Fruit fly (Drosophila melanogaster): ENCODE data around the gene CG31922.

- TF ChIP-seq vri (GFP tag; optimal IDR thresholded peaks at IDR 0.05) (no peak), esn (GFP tag; optimal IDR thresholded peaks at IDR 0.05) (no peak), CG6854 (GFP tag; optimal IDR thresholded peaks at IDR 0.05) (no peak), Lpt (GFP tag; optimal IDR thresholded peaks at IDR 0.05) (no peak), Sox14 (GFP tag; optimal IDR thresholded peaks at IDR 0.05) (no peak)
Measured at dm6 chr2L:1143286-1143685, 26.7 kb upstream of the CG31922 start.
